Worm (Caenorhabditis elegans): Measurements from ENCODE around the gene K06H7.8.
A peak's percentile ranks its signal among the peaks of the same experiment; 100 is the strongest.

- TF ChIP-seq ama-1 (optimal IDR thresholded peaks at IDR 0.05) (no peak), flt-1 (GFP tag; IDR thresholded peaks at IDR 0.05) (peak; percentile 86), ceh-13 (GFP tag; optimal IDR thresholded peaks at IDR 0.05) (peak; percentile 64), ceh-36 (tag; optimal IDR thresholded peaks at IDR 0.05) (peak; percentile 75), ets-7 (tag; optimal IDR thresholded peaks at IDR 0.05) (peak; percentile 50), B0310.2 (tag; optimal IDR thresholded peaks at IDR 0.05) (peak; percentile 79), tbx-11 (GFP tag; IDR thresholded peaks at IDR 0.05) (peak; percentile 77), hmg-4 (GFP tag; optimal IDR thresholded peaks at IDR 0.05) (peak; percentile 92), tra-4 (tag; optimal IDR thresholded peaks at IDR 0.05) (peak; percentile 51), pes-1 (GFP tag; IDR thresholded peaks at IDR 0.05) (peak; percentile 91), scrt-1 (GFP tag; IDR thresholded peaks at IDR 0.05) (peak; percentile 88), tbx-37 (GFP tag; conservative IDR thresholded peaks at IDR 0.05) (peak; percentile 67), sea-1 (GFP tag; conservative IDR thresholded peaks at IDR 0.05) (peak; percentile 88)
Observed at ce11 chrIII:8106476-8106875, 8.5 kb upstream of the K06H7.8 start.
